Worm (Caenorhabditis elegans) whole organism, L4 larva: ENCODE results near the gene F53F1.6.

ENCODE experiments used
- arid-1 ChIP-seq: fragments of 200-800 bp; sonication (Bioruptor generic); conservative IDR thresholded peaks from 2 replicates; pipeline ENCODE4 v1.3.6; 2022; ENCODE audit warnings: missing genetic modification reagents, missing genetic modification characterization, missing compliant biosample characterization
- egl-27 ChIP-seq: sonication (generic microtip); optimal IDR thresholded peaks from 3 replicates; lab custom pipeline; 2017; ENCODE audit warnings: missing biosample characterization, missing genetic modification reagents, missing genetic modification characterization
- fkh-10 ChIP-seq: fragments of 150-350 bp; optimal IDR thresholded peaks from 2 replicates; lab custom pipeline; 2014; ENCODE audit warnings: missing biosample characterization, missing genetic modification reagents, missing genetic modification characterization
- nhr-11 ChIP-seq: fragments of 150-350 bp; optimal IDR thresholded peaks from 2 replicates; lab custom pipeline; 2014; ENCODE audit warnings: missing biosample characterization, missing genetic modification characterization
- nhr-111 ChIP-seq: fragments of 200-800 bp; sonication (Bioruptor generic); optimal IDR thresholded peaks from 2 replicates; lab custom pipeline; 2018; ENCODE audit warnings: mild to moderate bottlenecking, missing genetic modification characterization, missing compliant biosample characterization
- unc-39 ChIP-seq: sonication (generic microtip); optimal IDR thresholded peaks from 2 replicates; lab custom pipeline; 2017; ENCODE audit warnings: missing biosample characterization, missing genetic modification characterization

DNA sequence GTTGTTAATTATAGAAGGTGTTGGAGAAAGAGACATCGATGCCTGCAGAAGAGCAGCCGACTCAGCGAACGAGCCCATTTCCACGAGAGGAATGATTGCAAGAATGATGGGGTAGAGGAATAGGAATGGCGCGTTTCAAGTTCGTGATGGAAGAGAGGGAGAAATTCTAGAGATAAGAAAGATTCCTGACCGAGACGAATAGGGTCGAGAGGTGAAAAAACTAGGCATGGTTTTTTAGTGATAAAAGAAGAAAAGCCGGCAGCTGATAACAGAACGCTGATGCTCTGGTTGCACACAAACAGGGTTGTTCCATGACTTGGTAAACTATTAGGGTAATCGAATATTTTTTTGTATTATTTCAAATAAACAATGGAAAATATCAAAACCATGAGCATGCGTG is 44.6 kb downstream of the F53F1.6 start:
- TF ChIP-seq arid-1 (GFP tag; lab: Robert Waterston, UW) (no peak), nhr-111 (GFP tag; lab: Kevin White, UChicago) (no peak), nhr-11 (no peak), fkh-10 (GFP tag; lab: Kevin White, UChicago) (no peak), egl-27 (no peak), unc-39 (tag; lab: Kevin White, UChicago) (no peak)
